Fruit fly (Drosophila melanogaster) whole organism, adult: ENCODE results near the gene Gclc.
A peak's percentile ranks its signal among the peaks of the same experiment; 100 is the strongest.

Experiments used
- CG11617 ChIP-seq: fragments of 200-800 bp; sonication (Bioruptor generic); optimal IDR thresholded peaks from 2 replicates; lab custom pipeline; 2017; ENCODE audit warnings: mild to moderate bottlenecking, missing biosample characterization, missing genetic modification reagents, missing genetic modification characterization
- CG12768 ChIP-seq: fragments of 200-800 bp; sonication (Bioruptor generic); optimal IDR thresholded peaks from 2 replicates; lab custom pipeline; 2017; ENCODE audit warnings: missing biosample characterization, missing genetic modification characterization, mild to moderate bottlenecking, moderate library complexity, missing genetic modification reagents
- CG14711 ChIP-seq: fragments of 200-800 bp; sonication (Bioruptor generic); optimal IDR thresholded peaks from 2 replicates; lab custom pipeline; 2018; ENCODE audit warnings: missing biosample characterization, mild to moderate bottlenecking, missing genetic modification characterization, moderate library complexity
- CG1620 ChIP-seq: fragments of 200-800 bp; sonication (Bioruptor generic); optimal IDR thresholded peaks from 2 replicates; lab custom pipeline; 2016; ENCODE audit warnings: missing biosample characterization, missing genetic modification characterization
- CG33017 ChIP-seq: fragments of 200-800 bp; sonication (Bioruptor generic); optimal IDR thresholded peaks from 2 replicates; lab custom pipeline; 2018; ENCODE audit warnings: missing biosample characterization, mild to moderate bottlenecking, missing genetic modification characterization, moderate library complexity
- CG5204 ChIP-seq: fragments of 200-800 bp; sonication (Bioruptor generic); optimal IDR thresholded peaks from 2 replicates; lab custom pipeline; 2016; ENCODE audit warnings: missing biosample characterization, missing genetic modification characterization
- CG7045 ChIP-seq: fragments of 200-800 bp; sonication (Bioruptor generic); optimal IDR thresholded peaks from 2 replicates; lab custom pipeline; 2017; ENCODE audit warnings: missing biosample characterization, mild to moderate bottlenecking, missing genetic modification characterization
- CG7101 ChIP-seq: fragments of 200-800 bp; sonication (Bioruptor generic); optimal IDR thresholded peaks from 2 replicates; lab custom pipeline; 2018; ENCODE audit warnings: missing biosample characterization, mild to moderate bottlenecking, missing genetic modification characterization, moderate library complexity
- Clk ChIP-seq: fragments of 200-800 bp; sonication (Bioruptor generic); optimal IDR thresholded peaks from 2 replicates; lab custom pipeline; 2017; ENCODE audit warnings: missing biosample characterization, missing genetic modification characterization
- Crg-1 ChIP-seq: fragments of 200-800 bp; sonication (Bioruptor generic); optimal IDR thresholded peaks from 2 replicates; lab custom pipeline; 2016; ENCODE audit warnings: missing biosample characterization, missing genetic modification characterization
- Hr96 ChIP-seq: fragments of 200-800 bp; sonication (Bioruptor generic); optimal IDR thresholded peaks from 2 replicates; lab custom pipeline; 2016; ENCODE audit warnings: missing biosample characterization, missing genetic modification characterization
- Mnt ChIP-seq: fragments of 200-800 bp; sonication (Bioruptor generic); optimal IDR thresholded peaks from 2 replicates; lab custom pipeline; 2016; ENCODE audit warnings: missing biosample characterization, mild to moderate bottlenecking, missing genetic modification characterization
- bab1 ChIP-seq: fragments of 200-800 bp; sonication (Bioruptor generic); optimal IDR thresholded peaks from 3 replicates; lab custom pipeline; 2019; ENCODE audit warnings: missing biosample characterization, mild to moderate bottlenecking, missing genetic modification characterization, moderate library complexity
- cic ChIP-seq: fragments of 200-800 bp; sonication (Bioruptor generic); optimal IDR thresholded peaks from 2 replicates; lab custom pipeline; 2017; ENCODE audit warnings: missing biosample characterization, mild to moderate bottlenecking, missing genetic modification characterization, moderate library complexity
- cnc ChIP-seq, 2 experiments: fragments of >200 bp; optimal IDR thresholded peaks; 2 replicates each; lab custom pipeline; 2017
- kay ChIP-seq: fragments of 200-800 bp; sonication (Bioruptor generic); peaks from one replicate; lab custom pipeline; 2016; ENCODE audit warnings: missing biosample characterization, missing genetic modification characterization, borderline replicate concordance
- ovo ChIP-seq: fragments of 200-800 bp; sonication (Bioruptor generic); optimal IDR thresholded peaks from 2 replicates; lab custom pipeline; 2016; ENCODE audit warnings: missing biosample characterization, missing genetic modification characterization
- pad ChIP-seq: fragments of 200-800 bp; sonication (Bioruptor generic); optimal IDR thresholded peaks from 3 replicates; lab custom pipeline; 2017; ENCODE audit warnings: missing biosample characterization, missing genetic modification characterization, mild to moderate bottlenecking, moderate library complexity, missing genetic modification reagents
- tj ChIP-seq: fragments of 200-800 bp; sonication (Bioruptor generic); optimal IDR thresholded peaks from 3 replicates; lab custom pipeline; 2017; ENCODE audit warnings: missing biosample characterization, mild to moderate bottlenecking, missing genetic modification characterization, moderate library complexity
- toe ChIP-seq: fragments of 200-800 bp; sonication (Bioruptor generic); optimal IDR thresholded peaks from 2 replicates; lab custom pipeline; 2016; ENCODE audit warnings: missing biosample characterization, missing genetic modification characterization

Gene Gclc

DNA sequence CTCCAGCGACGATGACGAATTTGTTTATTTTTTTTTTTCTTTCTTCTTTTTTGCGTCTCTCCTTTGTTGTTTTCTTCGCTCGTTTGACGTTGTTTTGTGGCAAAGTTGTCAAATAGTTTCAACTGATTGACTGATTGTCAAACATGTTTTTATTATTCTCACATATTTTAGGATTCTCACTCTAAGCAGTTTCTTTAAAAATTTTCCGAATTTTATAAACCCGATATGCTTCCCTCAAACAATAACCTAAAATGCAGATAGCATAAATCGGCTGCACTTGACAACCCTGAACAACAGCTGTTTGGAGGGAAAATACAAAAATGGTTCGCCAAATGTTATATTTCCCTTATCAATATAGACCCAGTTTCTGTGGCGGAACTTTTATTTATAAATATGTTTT is 27.6 kb upstream of the Gclc start, which contains the start of gene CG17982:
Gene CG17982, minus strand, starts transcription at position 299 of the 400 bp plus-strand sequence.
- peak; percentile 42 for TF ChIP-seq cic (GFP tag; lab: Kevin White, UChicago)
- peak; percentile 95 for TF ChIP-seq CG7101 (tag; lab: Kevin White, UChicago)
- TF ChIP-seq Clk (GFP tag; lab: Kevin White, UChicago): peak; percentile 30
- TF ChIP-seq CG1620 (GFP tag; lab: Kevin White, UChicago): peak; percentile 93
- peak; percentile 82 for TF ChIP-seq CG5204 (GFP tag; lab: Kevin White, UChicago)
- TF ChIP-seq toe (GFP tag; lab: Kevin White, UChicago): peak; percentile 87
- peak; percentile 83 for TF ChIP-seq CG33017 (tag; lab: Kevin White, UChicago)
- TF ChIP-seq Mnt (GFP tag; lab: Kevin White, UChicago): peak; percentile 90
- TF ChIP-seq CG7045 (GFP tag; lab: Kevin White, UChicago): peak; percentile 78
- TF ChIP-seq CG12768: peak; percentile 83
- peak; percentile 80 for TF ChIP-seq pad (GFP tag; lab: Kevin White, UChicago)
- TF ChIP-seq Crg-1: peak; percentile 85
- TF ChIP-seq bab1 (GFP tag; lab: Kevin White, UChicago): peak; percentile 99
- TF ChIP-seq ovo (GFP tag; lab: Kevin White, UChicago): peak; percentile 67
- TF ChIP-seq kay (GFP tag; lab: Kevin White, UChicago): no peak
- no peak for TF ChIP-seq Hr96 (GFP tag; lab: Kevin White, UChicago)
- TF ChIP-seq CG14711 (tag; lab: Kevin White, UChicago): peak; percentile 100
- TF ChIP-seq cnc (optimal IDR thresholded peaks at IDR 0.05; lab: Kevin White, UChicago): no peak
- TF ChIP-seq tj (GFP tag; lab: Kevin White, UChicago): peak; percentile 81
- TF ChIP-seq CG11617: peak; percentile 94

DNA sequence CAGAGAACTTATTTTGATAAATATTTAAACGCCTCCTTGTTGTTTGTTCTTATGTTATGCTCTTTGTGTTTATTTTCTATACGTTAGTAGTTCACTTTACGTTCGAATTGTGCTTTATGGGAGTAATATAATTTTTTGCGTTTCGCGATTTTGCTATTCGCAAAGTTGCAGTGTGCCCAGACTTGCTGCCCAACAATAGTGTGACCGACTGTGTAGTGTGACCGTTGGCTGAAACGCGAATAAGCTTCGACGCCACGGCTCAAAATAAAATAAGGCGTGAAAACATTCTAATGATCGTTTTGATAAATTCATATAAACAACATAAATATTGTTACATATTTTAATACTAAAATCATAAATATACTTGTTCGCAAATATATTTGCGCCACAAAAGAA is 26.1 kb upstream of the Gclc start, which contains the start of gene Smox:
Gene Smox, minus strand, starts transcription at position 213 of the 396 bp plus-strand sequence.
- TF ChIP-seq CG14711 (tag; lab: Kevin White, UChicago): peak; percentile 22
- peak; percentile 18 for TF ChIP-seq CG33017 (tag; lab: Kevin White, UChicago)
- no peak for TF ChIP-seq CG7045 (GFP tag; lab: Kevin White, UChicago)

DNA sequence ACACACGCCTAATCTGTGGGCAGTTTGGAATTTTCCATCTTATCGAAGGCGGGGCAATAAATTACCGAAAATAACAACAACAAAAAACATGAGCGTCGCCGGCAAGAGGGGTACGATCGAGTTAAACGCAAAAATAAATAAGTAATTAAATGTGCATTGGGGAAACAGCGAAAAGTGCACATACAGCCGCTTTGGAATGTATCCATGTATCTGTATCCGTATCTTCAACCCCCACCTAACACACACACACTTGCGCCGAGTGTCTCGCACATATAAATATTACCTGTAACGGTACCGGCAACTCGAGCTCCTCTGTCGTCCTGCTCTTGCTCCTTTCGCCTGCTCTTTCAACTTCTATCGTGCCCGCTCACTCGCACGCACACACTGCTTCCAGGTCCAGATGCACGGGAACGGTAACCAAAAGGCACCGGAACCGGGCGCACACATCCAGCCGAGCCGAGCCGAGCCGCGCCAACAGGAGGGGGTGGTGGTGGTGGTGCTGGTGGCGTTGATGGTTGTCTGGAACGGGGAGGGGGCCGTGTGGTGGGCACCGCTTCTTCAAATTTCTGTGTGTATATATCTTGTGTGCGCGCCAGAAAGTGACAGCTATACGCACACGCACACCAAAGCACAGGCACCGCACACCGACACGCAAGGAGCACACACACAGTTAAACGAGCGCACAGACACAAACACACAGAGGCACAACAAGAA is 25.6 kb upstream of the Gclc start:
- TF ChIP-seq Clk (GFP tag; lab: Kevin White, UChicago) (no peak), CG14711 (tag; lab: Kevin White, UChicago) (no peak), tj (GFP tag; lab: Kevin White, UChicago) (peak; percentile 84), Mnt (GFP tag; lab: Kevin White, UChicago) (peak; percentile 44), ovo (GFP tag; lab: Kevin White, UChicago) (peak; percentile 97), CG7045 (GFP tag; lab: Kevin White, UChicago) (no peak), kay (GFP tag; lab: Kevin White, UChicago) (no peak), Crg-1 (peak; percentile 8), CG1620 (GFP tag; lab: Kevin White, UChicago) (no peak), cnc (optimal IDR thresholded peaks at IDR 0.05; lab: Kevin White, UChicago) (no peak), cic (GFP tag; lab: Kevin White, UChicago) (peak; percentile 43), CG12768 (peak; percentile 38), pad (GFP tag; lab: Kevin White, UChicago) (peak; percentile 98), toe (GFP tag; lab: Kevin White, UChicago) (no peak), CG7101 (tag; lab: Kevin White, UChicago) (peak; percentile 16), CG11617 (peak; percentile 57), CG33017 (tag; lab: Kevin White, UChicago) (no peak), bab1 (GFP tag; lab: Kevin White, UChicago) (no peak)

- TF ChIP-seq CG33017 (tag; lab: Kevin White, UChicago): no peak
- no peak for TF ChIP-seq CG7045 (GFP tag; lab: Kevin White, UChicago)
Observed at dm6 chrX:8140707-8141106, 24.8 kb upstream of the Gclc start.

- TF ChIP-seq Clk (GFP tag; lab: Kevin White, UChicago) (no peak), CG14711 (tag; lab: Kevin White, UChicago) (no peak)
Observed at dm6 chrX:8137285-8137684, 21.3 kb upstream of the Gclc start.

- no peak for TF ChIP-seq pad (GFP tag; lab: Kevin White, UChicago)
- TF ChIP-seq Hr96 (GFP tag; lab: Kevin White, UChicago): no peak
- no peak for TF ChIP-seq CG5204 (GFP tag; lab: Kevin White, UChicago)
- no peak for TF ChIP-seq CG7101 (tag; lab: Kevin White, UChicago)
- no peak for TF ChIP-seq CG11617
- no peak for TF ChIP-seq cic (GFP tag; lab: Kevin White, UChicago)
- no peak for TF ChIP-seq Clk (GFP tag; lab: Kevin White, UChicago)
- no peak for TF ChIP-seq CG33017 (tag; lab: Kevin White, UChicago)
- TF ChIP-seq CG14711 (tag; lab: Kevin White, UChicago): no peak
- no peak for TF ChIP-seq toe (GFP tag; lab: Kevin White, UChicago)
Observed at dm6 chrX:8135420-8135874, 19.5 kb upstream of the Gclc start, which contains the start of the genes cyr and CG2120. cyr (minus strand) TSS chrX:8135713. CG2120 (plus strand) TSS chrX:8135824.
